Worm (Caenorhabditis elegans) whole organism, L2 larva: Measurements from ENCODE around the gene Y51H7C.13.

Source experiments
- F13H6.1 ChIP-seq: sonication (generic microtip); optimal IDR thresholded peaks from 2 replicates; lab custom pipeline; 2016; ENCODE audit warnings: missing genetic modification characterization, missing compliant biosample characterization
- ZK546.5 ChIP-seq: sonication (generic microtip); optimal IDR thresholded peaks from 2 replicates; lab custom pipeline; 2017; ENCODE audit warnings: missing biosample characterization, missing genetic modification characterization
- alr-1 ChIP-seq: fragments of 150-350 bp; optimal IDR thresholded peaks from 2 replicates; lab custom pipeline; 2014; ENCODE audit warnings: missing biosample characterization, missing genetic modification characterization
- aly-2 ChIP-seq: fragments of 150-350 bp; optimal IDR thresholded peaks from 2 replicates; lab custom pipeline; 2014; ENCODE audit warnings: missing biosample characterization, missing genetic modification characterization
- ama-1 ChIP-seq: fragments of 150-350 bp; optimal IDR thresholded peaks from 2 replicates; lab custom pipeline; 2018; ENCODE audit warnings: inconsistent platforms
- blmp-1 ChIP-seq: sonication (generic microtip); optimal IDR thresholded peaks from 2 replicates; lab custom pipeline; 2017; ENCODE audit warnings: missing genetic modification characterization, mild to moderate bottlenecking, missing compliant biosample characterization, antibody characterized with exemption, moderate library complexity; ENCODE audit not compliant: insufficient read depth
- ceh-16 ChIP-seq: fragments of 150-350 bp; optimal IDR thresholded peaks from 2 replicates; lab custom pipeline; 2014; ENCODE audit warnings: missing biosample characterization, missing genetic modification characterization
- ceh-82 ChIP-seq: fragments of 150-350 bp; optimal IDR thresholded peaks from 2 replicates; lab custom pipeline; 2014; ENCODE audit warnings: missing biosample characterization, missing genetic modification characterization
- crh-2 ChIP-seq: sonication (generic microtip); optimal IDR thresholded peaks from 2 replicates; lab custom pipeline; 2017; ENCODE audit warnings: missing biosample characterization, missing genetic modification characterization
- dmd-4 ChIP-seq: sonication (generic microtip); optimal IDR thresholded peaks from 2 replicates; lab custom pipeline; 2017; ENCODE audit warnings: missing biosample characterization, missing genetic modification characterization
- elt-1 ChIP-seq: fragments of 150-350 bp; optimal IDR thresholded peaks from 2 replicates; lab custom pipeline; 2014; ENCODE audit warnings: missing biosample characterization, missing genetic modification characterization
- elt-3 ChIP-seq: sonication (generic microtip); optimal IDR thresholded peaks from 2 replicates; lab custom pipeline; 2017; ENCODE audit warnings: missing biosample characterization, missing genetic modification characterization
- fos-1 ChIP-seq: fragments of 150-350 bp; optimal IDR thresholded peaks from 2 replicates; lab custom pipeline; 2014; ENCODE audit warnings: missing biosample characterization, missing genetic modification characterization
- gmeb-1 ChIP-seq: fragments of 150-350 bp; optimal IDR thresholded peaks from 2 replicates; lab custom pipeline; 2014; ENCODE audit warnings: missing biosample characterization, missing genetic modification characterization
- lin-11 ChIP-seq: fragments of 150-350 bp; sonication (generic microtip); optimal IDR thresholded peaks from 2 replicates; lab custom pipeline; 2014; ENCODE audit warnings: missing biosample characterization, missing genetic modification characterization, inconsistent platforms, mixed read lengths
- lin-39 ChIP-seq: fragments of 150-350 bp; optimal IDR thresholded peaks from 2 replicates; lab custom pipeline; 2014; ENCODE audit warnings: missing biosample characterization, missing genetic modification reagents, missing genetic modification characterization
- lsy-2 ChIP-seq, 2 experiments: fragments of 150-350 bp in 1 of 2; sonication (generic microtip) in 1 of 2; optimal IDR thresholded peaks; 2 replicates each; lab custom pipeline; 2014 to 2017; ENCODE audit warnings: missing biosample characterization in 2 of 2, missing genetic modification characterization in 2 of 2
- mab-5 ChIP-seq: fragments of 150-350 bp; optimal IDR thresholded peaks from 2 replicates; lab custom pipeline; 2014; ENCODE audit warnings: missing biosample characterization, missing genetic modification characterization
- mbf-1 ChIP-seq: sonication (generic microtip); optimal IDR thresholded peaks from 2 replicates; lab custom pipeline; 2017; ENCODE audit warnings: missing biosample characterization, missing genetic modification characterization
- mdl-1 ChIP-seq, 2 experiments: fragments of 150-350 bp in 1 of 2; sonication (generic microtip) in 1 of 2; optimal IDR thresholded peaks; 2 replicates each; lab custom pipeline; 2017; ENCODE audit warnings: missing biosample characterization in 2 of 2, missing genetic modification characterization in 2 of 2
- nhr-10 ChIP-seq: sonication (generic microtip); optimal IDR thresholded peaks from 2 replicates; lab custom pipeline; 2017; ENCODE audit warnings: missing biosample characterization, missing genetic modification characterization
- nhr-11 ChIP-seq: fragments of 150-350 bp; optimal IDR thresholded peaks from 2 replicates; lab custom pipeline; 2014; ENCODE audit warnings: missing biosample characterization, missing genetic modification characterization
- nhr-12 ChIP-seq: fragments of 150-350 bp; optimal IDR thresholded peaks from 2 replicates; lab custom pipeline; 2014; ENCODE audit warnings: missing biosample characterization, missing genetic modification characterization
- nhr-21 ChIP-seq: fragments of 150-350 bp; optimal IDR thresholded peaks from 2 replicates; lab custom pipeline; 2014; ENCODE audit warnings: missing biosample characterization, missing genetic modification characterization
- nhr-23 ChIP-seq: fragments of 150-350 bp; optimal IDR thresholded peaks from 2 replicates; lab custom pipeline; 2014; ENCODE audit warnings: missing biosample characterization, missing genetic modification reagents, missing genetic modification characterization
- nhr-237 ChIP-seq: fragments of 150-350 bp; optimal IDR thresholded peaks from 2 replicates; lab custom pipeline; 2014; ENCODE audit warnings: missing biosample characterization, missing genetic modification characterization
- nhr-25 ChIP-seq: fragments of 150-350 bp; sonication (generic microtip); optimal IDR thresholded peaks from 3 replicates; lab custom pipeline; 2014; ENCODE audit warnings: missing biosample characterization, missing genetic modification characterization
- nhr-6 ChIP-seq: fragments of 150-350 bp; optimal IDR thresholded peaks from 2 replicates; lab custom pipeline; 2014; ENCODE audit warnings: missing biosample characterization, missing genetic modification characterization
- peb-1 ChIP-seq: fragments of 150-350 bp; optimal IDR thresholded peaks from 2 replicates; lab custom pipeline; 2014; ENCODE audit warnings: missing biosample characterization, missing genetic modification characterization
- sem-4 ChIP-seq: fragments of 150-350 bp; optimal IDR thresholded peaks from 2 replicates; lab custom pipeline; 2014; ENCODE audit warnings: missing biosample characterization, missing genetic modification reagents, missing genetic modification characterization
- skn-1 ChIP-seq: sonication (generic microtip); optimal IDR thresholded peaks from 2 replicates; lab custom pipeline; 2017; ENCODE audit warnings: missing biosample characterization, missing genetic modification characterization
- sma-3 ChIP-seq: sonication (generic microtip); optimal IDR thresholded peaks from 2 replicates; lab custom pipeline; 2016; ENCODE audit warnings: missing genetic modification reagents, missing genetic modification characterization, missing compliant biosample characterization
- snpc-4 ChIP-seq: fragments of 150-350 bp; optimal IDR thresholded peaks from 2 replicates; lab custom pipeline; 2014; ENCODE audit warnings: missing biosample characterization, missing genetic modification characterization
- unc-62 ChIP-seq: fragments of 150-350 bp; optimal IDR thresholded peaks from 2 replicates; lab custom pipeline; 2014; ENCODE audit warnings: missing biosample characterization, missing genetic modification reagents, missing genetic modification characterization
- zag-1 ChIP-seq: fragments of 150-350 bp; optimal IDR thresholded peaks from 2 replicates; lab custom pipeline; 2014; ENCODE audit warnings: missing biosample characterization, missing genetic modification characterization
- ztf-1 ChIP-seq: fragments of 200-800 bp; sonication (Bioruptor generic); conservative IDR thresholded peaks from 2 replicates; pipeline ENCODE4 v1.3.6; 2022; ENCODE audit warnings: missing genetic modification characterization, missing compliant biosample characterization
- ztf-11 ChIP-seq: sonication (generic microtip); optimal IDR thresholded peaks from 2 replicates; lab custom pipeline; 2017; ENCODE audit warnings: missing biosample characterization, missing genetic modification characterization
- ztf-4 ChIP-seq: fragments of 150-350 bp; optimal IDR thresholded peaks from 2 replicates; lab custom pipeline; 2014; ENCODE audit warnings: missing biosample characterization, missing genetic modification characterization

Y51H7C.13 gene

DNA sequence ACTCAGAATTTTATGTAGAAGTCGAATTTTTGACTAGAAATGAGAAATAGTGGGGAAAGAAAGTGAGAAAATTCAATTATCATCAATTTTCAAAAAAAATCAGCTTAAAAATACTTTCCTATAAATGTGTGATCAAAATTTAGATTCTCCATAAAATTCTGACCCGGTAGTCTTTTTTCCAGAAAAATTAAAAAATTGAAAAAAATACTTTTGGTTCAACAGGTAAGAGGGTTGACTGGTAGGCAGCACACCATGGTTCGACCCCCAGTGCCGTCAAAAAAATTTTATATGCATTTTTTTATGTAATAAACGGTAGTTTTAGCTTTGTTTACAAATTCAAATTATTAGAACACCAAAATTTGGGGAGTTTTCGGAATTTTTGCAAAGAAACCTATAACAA lies 10.9 kb upstream of the Y51H7C.13 start:
- TF ChIP-seq snpc-4 (no peak), nhr-23 (tag; lab: Kevin White, UChicago) (no peak), ztf-4 (no peak), blmp-1 (tag; lab: Kevin White, UChicago) (no peak), mbf-1 (tag; lab: Kevin White, UChicago) (no peak), ama-1 (lab: Kevin White, UChicago) (no peak), nhr-10 (tag; lab: Kevin White, UChicago) (no peak), nhr-25 (no peak), unc-62 (GFP tag; lab: Kevin White, UChicago) (no peak), nhr-21 (tag; lab: Kevin White, UChicago) (no peak), lin-39 (tag; lab: Kevin White, UChicago) (no peak), elt-1 (no peak), nhr-237 (tag; lab: Kevin White, UChicago) (no peak)

ce11 chrII:1476016-1476415 lies 9.7 kb upstream of the Y51H7C.13 start:
- TF ChIP-seq nhr-25 (no peak), lin-39 (tag; lab: Kevin White, UChicago) (no peak), lin-11 (no peak), dmd-4 (no peak), F13H6.1 (tag; lab: Kevin White, UChicago) (no peak), ZK546.5 (no peak), lsy-2 (tag; optimal IDR thresholded peaks at IDR 0.05; lab: Kevin White, UChicago) (no peak), nhr-23 (tag; lab: Kevin White, UChicago) (no peak), sem-4 (tag; lab: Kevin White, UChicago) (no peak), nhr-11 (tag; lab: Kevin White, UChicago) (no peak), ztf-1 (GFP tag; lab: Robert Waterston, UW) (no peak), elt-3 (tag; lab: Kevin White, UChicago) (no peak), nhr-6 (tag; lab: Kevin White, UChicago) (no peak), nhr-12 (tag; lab: Kevin White, UChicago) (no peak), fos-1 (tag; lab: Kevin White, UChicago) (no peak), peb-1 (no peak)
- TF ChIP-seq, all 48 proteins: peak for 0

- TF ChIP-seq nhr-237 (tag; lab: Kevin White, UChicago) = no peak
- TF ChIP-seq crh-2 (tag; lab: Kevin White, UChicago) = no peak
- TF ChIP-seq fos-1 (tag; lab: Kevin White, UChicago) = peak; percentile 90
- TF ChIP-seq ceh-16 (tag; lab: Kevin White, UChicago) = no peak
- TF ChIP-seq gmeb-1 = peak; percentile 4
- no peak for TF ChIP-seq nhr-11 (tag; lab: Kevin White, UChicago)
- no peak for TF ChIP-seq mbf-1 (tag; lab: Kevin White, UChicago)
- TF ChIP-seq nhr-25 = no peak
- no peak for TF ChIP-seq zag-1 (tag; lab: Kevin White, UChicago)
- no peak for TF ChIP-seq mab-5 (tag; lab: Kevin White, UChicago)
- TF ChIP-seq peb-1 = no peak
- no peak for TF ChIP-seq nhr-12 (tag; lab: Kevin White, UChicago)
- TF ChIP-seq blmp-1 (tag; lab: Kevin White, UChicago) = no peak
- TF ChIP-seq skn-1 (tag; lab: Kevin White, UChicago) = peak; percentile 31
- TF ChIP-seq sma-3 (GFP tag; lab: Kevin White, UChicago) = no peak
- no peak for TF ChIP-seq ceh-82 (tag; lab: Kevin White, UChicago)
- no peak for TF ChIP-seq alr-1 (tag; lab: Kevin White, UChicago)
- no peak for TF ChIP-seq mdl-1 (tag; optimal IDR thresholded peaks at IDR 0.05; lab: Kevin White, UChicago)
- TF ChIP-seq F13H6.1 (tag; lab: Kevin White, UChicago) = no peak
Observed at ce11 chrII:1475328-1475727, 9.0 kb upstream of the Y51H7C.13 start.

DNA sequence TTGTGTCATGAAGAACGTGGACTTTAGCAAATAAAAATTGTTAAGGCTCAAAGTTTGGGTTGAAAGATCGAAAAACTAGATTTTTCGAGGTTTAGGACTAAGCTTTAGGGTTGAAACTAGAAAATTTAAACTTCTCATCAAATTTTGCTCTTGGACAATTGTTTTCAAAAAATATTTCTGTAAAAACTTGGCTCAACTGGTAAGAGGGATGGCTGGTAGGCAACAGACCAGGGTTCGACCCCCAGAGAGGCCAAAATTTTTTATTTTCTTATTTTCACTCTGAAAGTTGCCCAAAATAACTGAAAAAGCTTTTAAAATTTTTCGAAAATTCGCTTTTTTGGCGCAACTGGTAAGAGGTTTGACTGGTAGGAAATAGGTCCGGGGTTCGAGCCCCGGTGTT lies 8.5 kb upstream of the Y51H7C.13 start:
- no peak for TF ChIP-seq nhr-23 (tag; lab: Kevin White, UChicago)
- TF ChIP-seq dmd-4 = no peak
- TF ChIP-seq aly-2 (tag; lab: Kevin White, UChicago) = no peak
- no peak for TF ChIP-seq ZK546.5
- TF ChIP-seq ztf-11 (tag; lab: Kevin White, UChicago) = no peak
- no peak for TF ChIP-seq skn-1 (tag; lab: Kevin White, UChicago)
- no peak for TF ChIP-seq nhr-10 (tag; lab: Kevin White, UChicago)
- no peak for TF ChIP-seq unc-62 (GFP tag; lab: Kevin White, UChicago)
- TF ChIP-seq mab-5 (tag; lab: Kevin White, UChicago) = no peak
